Worm (Caenorhabditis elegans): Measurements from ENCODE around the gene F43C11.6.

- TF ChIP-seq lin-32 (GFP tag; optimal IDR thresholded peaks at IDR 0.05): no peak
- TF ChIP-seq unc-62 (GFP tag; optimal IDR thresholded peaks at IDR 0.05): no peak
- TF ChIP-seq nhr-28 (tag; optimal IDR thresholded peaks at IDR 0.05): no peak
- no peak for TF ChIP-seq elt-1 (tag; optimal IDR thresholded peaks at IDR 0.05; ENCODE audit: borderline replicate concordance, insufficient read depth)
- TF ChIP-seq ceh-83 (GFP tag; optimal IDR thresholded peaks at IDR 0.05): no peak
- TF ChIP-seq ham-2 (GFP tag; optimal IDR thresholded peaks at IDR 0.05): no peak
- TF ChIP-seq hlh-1 (tag; optimal IDR thresholded peaks at IDR 0.05): no peak
Measured at ce11 chrII:2304575-2304974, 37.7 kb upstream of the F43C11.6 start.
